Worm (Caenorhabditis elegans): ENCODE measurements around the gene npr-39.

DNA sequence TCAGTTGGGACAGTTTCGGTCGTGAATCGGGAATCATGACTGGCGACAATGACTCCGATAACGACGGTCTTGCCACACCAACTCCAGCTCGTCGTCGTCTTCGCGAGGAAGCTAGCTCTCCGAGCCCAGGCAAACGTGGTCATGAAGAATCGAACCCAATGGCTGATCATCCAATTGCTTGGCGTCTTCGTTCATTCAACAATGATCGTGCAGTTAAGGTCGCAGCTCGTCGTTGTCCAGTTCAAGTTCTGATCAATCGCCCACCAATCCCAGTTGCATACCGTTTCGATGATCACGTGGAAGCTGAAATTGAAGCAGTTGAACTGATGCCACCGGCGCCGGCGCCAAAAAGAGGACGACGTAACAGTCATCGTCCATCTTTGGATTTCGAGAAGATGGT, 19.7 kb upstream of the npr-39 start:
- TF ChIP-seq unc-62 (GFP tag; optimal IDR thresholded peaks at IDR 0.05), result no peak
- no peak for TF ChIP-seq ceh-100 (GFP tag; IDR thresholded peaks at IDR 0.05)
- TF ChIP-seq Y79H2A.3 (GFP tag; conservative IDR thresholded peaks at IDR 0.05), result no peak
- no peak for TF ChIP-seq T26A5.8 (tag; optimal IDR thresholded peaks at IDR 0.05)
- no peak for TF ChIP-seq mes-4 (tag; optimal IDR thresholded peaks at IDR 0.05)
- TF ChIP-seq attf-3 (GFP tag; conservative IDR thresholded peaks at IDR 0.05), result no peak
- TF ChIP-seq ztf-3 (GFP tag; optimal IDR thresholded peaks at IDR 0.05), result no peak

Measured in whole organism, young adult.